Fruit fly (Drosophila melanogaster): ENCODE results near the gene CCHa1.

dm6 chr3R:14140912-14141311 lies 44.3 kb upstream of the CCHa1 start:
- TF ChIP-seq CG7101 (tag; optimal IDR thresholded peaks at IDR 0.05) (no peak), CG5204 (GFP tag; optimal IDR thresholded peaks at IDR 0.05) (no peak), CG7045 (GFP tag; optimal IDR thresholded peaks at IDR 0.05) (no peak), Clk (GFP tag; optimal IDR thresholded peaks at IDR 0.05) (no peak), CG1620 (GFP tag; optimal IDR thresholded peaks at IDR 0.05) (no peak)

Data from whole organism, adult.